Worm (Caenorhabditis elegans) whole organism, young adult: ENCODE data around the gene zmp-4.

Experiments
- athp-1 ChIP-seq: sonication (generic microtip); optimal IDR thresholded peaks from 2 replicates; lab custom pipeline; 2017; ENCODE audit warnings: mild to moderate bottlenecking, missing genetic modification characterization, missing compliant biosample characterization
- dpl-1 ChIP-seq: fragments of 150-350 bp; optimal IDR thresholded peaks from 2 replicates; lab custom pipeline; 2014; ENCODE audit warnings: missing biosample characterization, missing genetic modification reagents, missing genetic modification characterization
- egrh-3 ChIP-seq: fragments of 200-800 bp; sonication (Bioruptor generic); IDR thresholded peaks from 2 replicates; pipeline ENCODE4 v1.3.6; 2022; ENCODE audit warnings: missing genetic modification reagents, missing genetic modification characterization, missing compliant biosample characterization
- lin-35 ChIP-seq, 3 experiments: fragments of 150-350 bp in 2 of 3; sonication (generic microtip) in 1 of 3; optimal IDR thresholded peaks; 2 replicates each; lab custom pipeline; 2014 to 2018; ENCODE audit warnings: missing biosample characterization in 3 of 3, missing genetic modification characterization in 3 of 3, missing genetic modification reagents in 3 of 3

ce11 chrV:14945124-14945523 is 23.7 kb upstream of the zmp-4 start:
- TF ChIP-seq lin-35 (GFP tag; optimal IDR thresholded peaks at IDR 0.05; lab: Kevin White, UChicago) = no peak
- no peak for TF ChIP-seq athp-1 (tag; lab: Kevin White, UChicago)
- no peak for TF ChIP-seq egrh-3 (GFP tag; lab: Robert Waterston, UW)
- no peak for TF ChIP-seq dpl-1
